Worm (Caenorhabditis elegans) whole organism, early embryonic: ENCODE data around the gene ncx-7.

Source experiments
- B0310.2 ChIP-seq: sonication (generic microtip); optimal IDR thresholded peaks from 2 replicates; lab custom pipeline; 2016; ENCODE audit warnings: mild to moderate bottlenecking, missing genetic modification characterization, missing compliant biosample characterization
- F13C5.2 ChIP-seq: sonication (generic microtip); optimal IDR thresholded peaks from 2 replicates; lab custom pipeline; 2017; ENCODE audit warnings: mild to moderate bottlenecking, missing genetic modification characterization, inconsistent platforms, missing compliant biosample characterization
- aly-1 ChIP-seq: sonication (generic microtip); optimal IDR thresholded peaks from 2 replicates; lab custom pipeline; 2016; ENCODE audit warnings: missing genetic modification characterization, missing compliant biosample characterization
- ama-1 ChIP-seq: fragments of 150-350 bp; optimal IDR thresholded peaks from 2 replicates; lab custom pipeline; 2014
- ceh-36 ChIP-seq: sonication (generic microtip); optimal IDR thresholded peaks from 2 replicates; lab custom pipeline; 2016; ENCODE audit warnings: missing genetic modification characterization, inconsistent platforms, missing compliant biosample characterization
- ets-7 ChIP-seq: sonication (generic microtip); optimal IDR thresholded peaks from 2 replicates; lab custom pipeline; 2016; ENCODE audit warnings: missing genotype, missing genetic modification characterization, missing compliant biosample characterization
- flt-1 ChIP-seq: fragments of 200-800 bp; sonication (Bioruptor generic); IDR thresholded peaks from 2 replicates; pipeline ENCODE4 v1.3.6; 2022; ENCODE audit warnings: missing genetic modification characterization, missing compliant biosample characterization
- hmbx-1 ChIP-seq: sonication (generic microtip); optimal IDR thresholded peaks from 2 replicates; lab custom pipeline; 2016; ENCODE audit warnings: mild to moderate bottlenecking, missing genetic modification characterization, missing compliant biosample characterization
- hnd-1 ChIP-seq: sonication (generic microtip); optimal IDR thresholded peaks from 2 replicates; lab custom pipeline; 2016; ENCODE audit warnings: missing genetic modification characterization, missing compliant biosample characterization
- scrt-1 ChIP-seq: fragments of 200-800 bp; sonication (Bioruptor generic); IDR thresholded peaks from 2 replicates; pipeline ENCODE4 v1.3.6; 2022; ENCODE audit warnings: missing genetic modification characterization, missing compliant biosample characterization
- tbx-37 ChIP-seq: fragments of 200-800 bp; sonication (Bioruptor generic); conservative IDR thresholded peaks from 2 replicates; pipeline ENCODE4 v1.3.6; 2022; ENCODE audit warnings: missing genetic modification reagents, missing genetic modification characterization, missing compliant biosample characterization

DNA sequence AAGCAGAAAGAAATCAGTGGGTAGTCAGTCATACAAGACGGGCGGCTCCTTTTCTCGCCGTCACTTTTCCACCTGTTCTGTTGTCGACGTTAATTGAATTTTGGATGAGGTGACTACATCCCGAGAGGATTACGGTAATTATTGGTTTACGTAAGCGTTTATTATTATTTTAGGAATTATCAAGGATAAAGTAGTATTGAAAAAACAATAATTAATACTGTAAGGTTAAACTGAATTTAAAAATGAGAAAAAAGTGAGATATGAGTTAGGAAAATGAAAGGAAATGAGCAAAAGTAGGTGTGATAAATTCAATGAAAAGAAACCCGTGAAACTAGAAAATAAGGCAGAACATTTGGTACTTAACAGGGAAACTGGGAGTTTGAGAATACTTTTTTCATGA lies 18.9 kb upstream of the ncx-7 start, which contains the start of gene hlh-4:
- TF ChIP-seq tbx-37 (GFP tag; lab: Robert Waterston, UW) (no peak), ama-1 (lab: Kevin White, UChicago) (no peak), flt-1 (GFP tag; lab: Robert Waterston, UW) (no peak), ceh-36 (tag; lab: Kevin White, UChicago) (no peak), B0310.2 (tag; lab: Kevin White, UChicago) (no peak), aly-1 (tag; lab: Kevin White, UChicago) (no peak), ets-7 (tag; lab: Kevin White, UChicago) (no peak), hmbx-1 (tag; lab: Kevin White, UChicago) (no peak), hnd-1 (tag; lab: Kevin White, UChicago) (no peak), F13C5.2 (tag; lab: Kevin White, UChicago) (no peak), scrt-1 (GFP tag; lab: Robert Waterston, UW) (no peak)
